Worm (Caenorhabditis elegans): ENCODE measurements around the gene tag-290.

ce11 chrV:11650720-11651119 lies 37.6 kb downstream of the tag-290 start, which contains the start of gene zip-10:
- TF ChIP-seq hlh-13 (GFP tag; optimal IDR thresholded peaks at IDR 0.05) (no peak), K09A11.1 (tag; optimal IDR thresholded peaks at IDR 0.05; ENCODE audit: insufficient read depth) (no peak), sox-4 (tag; optimal IDR thresholded peaks at IDR 0.05) (no peak)
